Worm (Caenorhabditis elegans): ENCODE results near the gene rpn-13.
A peak's percentile ranks its signal among the peaks of the same experiment; 100 is the strongest.

rpn-13 gene

DNA sequence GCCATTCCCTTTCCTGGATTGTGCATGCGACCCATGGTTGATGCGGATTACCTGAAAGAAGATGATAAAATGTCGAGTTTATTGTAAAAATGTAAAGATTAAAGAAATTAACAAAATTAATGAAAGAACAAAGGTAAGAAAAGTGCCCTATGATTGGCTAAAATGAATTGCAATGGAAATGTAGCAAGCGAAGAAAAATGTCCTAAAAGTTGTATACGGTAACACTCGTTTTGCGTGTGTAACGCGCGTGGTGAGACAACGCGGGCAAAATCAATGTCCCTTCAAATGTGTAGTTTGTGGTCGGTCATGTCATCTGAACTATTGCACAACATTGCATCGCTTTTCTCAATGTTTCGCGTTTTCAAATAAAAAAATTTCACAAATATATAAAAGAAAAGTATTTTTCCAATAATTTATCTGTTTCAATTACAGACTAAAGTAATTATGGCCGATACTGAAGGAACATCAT is 33.3 kb upstream of the rpn-13 start, which contains the start of the genes rps-13 and nfx-1:
Gene rps-13, minus strand, starts transcription at position 51 of the 469 bp plus-strand sequence.
Gene nfx-1, plus strand, starts transcription at position 433 of the 469 bp plus-strand sequence.
- TF ChIP-seq F13C5.2 (tag; optimal IDR thresholded peaks at IDR 0.05) (peak; percentile 24), aly-1 (tag; optimal IDR thresholded peaks at IDR 0.05) (no peak)

ce11 chrIII:6373850-6374474 is 32.2 kb upstream of the rpn-13 start:
- no peak for TF ChIP-seq hmg-4 (GFP tag; optimal IDR thresholded peaks at IDR 0.05)
- no peak for TF ChIP-seq F13C5.2 (tag; optimal IDR thresholded peaks at IDR 0.05)

DNA sequence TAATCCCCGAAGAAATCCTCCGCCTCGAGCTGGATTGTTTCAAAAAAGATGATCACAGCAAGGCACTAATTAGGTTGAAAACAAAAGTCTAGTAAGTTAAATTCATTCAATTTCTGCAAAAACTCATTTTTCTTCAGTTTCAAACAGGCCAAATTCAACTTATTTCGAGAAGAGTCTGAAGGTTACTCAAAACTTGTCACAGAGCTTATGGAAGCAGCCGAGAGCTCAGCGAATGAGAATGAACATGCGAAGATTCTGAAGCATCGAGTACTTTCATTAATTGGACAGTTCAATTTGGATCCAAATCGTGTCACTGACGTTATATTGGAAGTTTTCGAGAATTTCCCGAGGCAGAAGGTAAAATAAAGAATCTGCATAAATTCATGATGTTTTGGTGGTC is 26.8 kb upstream of the rpn-13 start:
- TF ChIP-seq tbx-37 (GFP tag; conservative IDR thresholded peaks at IDR 0.05), result no peak
- TF ChIP-seq hnd-1 (tag; optimal IDR thresholded peaks at IDR 0.05), result no peak
- TF ChIP-seq aly-1 (tag; optimal IDR thresholded peaks at IDR 0.05), result no peak
- no peak for TF ChIP-seq B0310.2 (tag; optimal IDR thresholded peaks at IDR 0.05)
- TF ChIP-seq scrt-1 (GFP tag; IDR thresholded peaks at IDR 0.05), result no peak
- TF ChIP-seq tra-4 (tag; optimal IDR thresholded peaks at IDR 0.05), result no peak
- no peak for TF ChIP-seq pes-1 (GFP tag; IDR thresholded peaks at IDR 0.05)
- TF ChIP-seq ama-1 (optimal IDR thresholded peaks at IDR 0.05), result no peak
- TF ChIP-seq hmbx-1 (tag; optimal IDR thresholded peaks at IDR 0.05), result no peak
- TF ChIP-seq ets-7 (tag; optimal IDR thresholded peaks at IDR 0.05), result no peak
- TF ChIP-seq tbx-11 (GFP tag; IDR thresholded peaks at IDR 0.05), result no peak
- TF ChIP-seq hmg-4 (GFP tag; optimal IDR thresholded peaks at IDR 0.05), result no peak
- no peak for TF ChIP-seq flt-1 (GFP tag; IDR thresholded peaks at IDR 0.05)
- TF ChIP-seq sea-1 (GFP tag; conservative IDR thresholded peaks at IDR 0.05), result no peak
- no peak for TF ChIP-seq ceh-13 (GFP tag; optimal IDR thresholded peaks at IDR 0.05)

- TF ChIP-seq tbx-11 (GFP tag; IDR thresholded peaks at IDR 0.05) (no peak), scrt-1 (GFP tag; IDR thresholded peaks at IDR 0.05) (no peak), sea-1 (GFP tag; conservative IDR thresholded peaks at IDR 0.05) (no peak)
These were observed 26.0 kb upstream of the rpn-13 start, which contains the start of the genes C56G2.15 and thoc-2 for ce11 chrIII:6367712-6368111. C56G2.15 (minus strand) TSS chrIII:6367899. thoc-2 (plus strand) TSS chrIII:6368042.

DNA sequence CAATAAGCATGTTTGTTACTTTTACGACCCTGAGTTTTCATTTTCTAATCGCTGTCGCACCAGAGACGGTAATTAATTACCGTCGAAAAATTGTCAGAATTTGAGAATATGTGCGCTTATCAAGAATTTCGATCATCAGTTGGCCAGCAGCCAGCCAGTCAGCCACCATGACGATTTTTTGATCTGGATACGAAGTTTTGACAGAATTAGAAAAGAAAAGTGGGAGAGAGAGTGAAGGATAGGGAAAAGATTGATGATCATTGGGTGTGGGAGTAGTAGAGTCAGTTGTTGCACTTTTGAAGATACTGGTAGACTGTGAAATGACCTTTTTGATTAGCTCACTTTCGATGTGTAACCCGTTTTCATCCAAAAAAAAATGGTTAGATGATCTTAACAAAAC is 22.7 kb upstream of the rpn-13 start:
- TF ChIP-seq sea-1 (GFP tag; conservative IDR thresholded peaks at IDR 0.05), result no peak
- TF ChIP-seq tra-4 (tag; optimal IDR thresholded peaks at IDR 0.05), result no peak
- TF ChIP-seq ceh-13 (GFP tag; optimal IDR thresholded peaks at IDR 0.05), result no peak
- TF ChIP-seq ama-1 (optimal IDR thresholded peaks at IDR 0.05), result no peak
- TF ChIP-seq tbx-37 (GFP tag; conservative IDR thresholded peaks at IDR 0.05), result no peak
- TF ChIP-seq hmg-4 (GFP tag; optimal IDR thresholded peaks at IDR 0.05), result no peak
- no peak for TF ChIP-seq B0310.2 (tag; optimal IDR thresholded peaks at IDR 0.05)
- no peak for TF ChIP-seq flt-1 (GFP tag; IDR thresholded peaks at IDR 0.05)
- TF ChIP-seq hnd-1 (tag; optimal IDR thresholded peaks at IDR 0.05), result no peak
- TF ChIP-seq aly-1 (tag; optimal IDR thresholded peaks at IDR 0.05), result no peak
- no peak for TF ChIP-seq tbx-11 (GFP tag; IDR thresholded peaks at IDR 0.05)
- no peak for TF ChIP-seq scrt-1 (GFP tag; IDR thresholded peaks at IDR 0.05)
- TF ChIP-seq ets-7 (tag; optimal IDR thresholded peaks at IDR 0.05), result no peak
- no peak for TF ChIP-seq pes-1 (GFP tag; IDR thresholded peaks at IDR 0.05)
- TF ChIP-seq ceh-36 (tag; optimal IDR thresholded peaks at IDR 0.05), result no peak
- TF ChIP-seq hmbx-1 (tag; optimal IDR thresholded peaks at IDR 0.05), result no peak
- no peak for TF ChIP-seq F13C5.2 (tag; optimal IDR thresholded peaks at IDR 0.05)

DNA sequence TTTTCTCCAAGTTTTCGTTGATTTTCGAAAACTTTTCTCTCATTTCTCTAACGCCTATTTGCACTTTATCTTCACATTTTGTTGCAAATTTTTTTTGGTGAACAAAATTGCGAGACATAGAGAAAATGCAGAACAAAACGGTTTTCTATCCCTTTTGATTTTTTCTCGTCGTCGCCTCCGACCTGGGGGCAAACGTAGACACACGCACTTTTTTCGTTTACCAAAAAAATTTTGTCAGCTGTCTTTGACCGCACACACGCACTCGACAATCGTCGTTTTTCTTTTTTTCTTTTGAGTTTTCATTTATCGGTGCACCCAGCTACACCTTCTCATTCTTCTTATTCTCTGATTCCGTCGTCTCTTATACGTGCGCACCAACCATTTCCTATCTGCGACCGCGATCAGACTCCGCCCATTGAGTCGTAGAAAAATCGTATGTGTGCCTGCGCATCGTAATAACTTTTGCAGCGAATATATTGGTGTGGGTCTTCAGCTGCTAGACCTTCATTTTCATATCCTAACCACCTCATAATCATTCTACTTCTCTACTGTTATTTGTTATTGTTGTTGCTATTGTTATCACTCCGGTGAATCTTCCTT is 20.7 kb upstream of the rpn-13 start:
- no peak for TF ChIP-seq ets-7 (tag; optimal IDR thresholded peaks at IDR 0.05)
- no peak for TF ChIP-seq B0310.2 (tag; optimal IDR thresholded peaks at IDR 0.05)
- TF ChIP-seq ceh-36 (tag; optimal IDR thresholded peaks at IDR 0.05), result no peak
- TF ChIP-seq tra-4 (tag; optimal IDR thresholded peaks at IDR 0.05), result no peak
- no peak for TF ChIP-seq hmg-4 (GFP tag; optimal IDR thresholded peaks at IDR 0.05)
- no peak for TF ChIP-seq scrt-1 (GFP tag; IDR thresholded peaks at IDR 0.05)
- no peak for TF ChIP-seq aly-1 (tag; optimal IDR thresholded peaks at IDR 0.05)
- TF ChIP-seq ceh-13 (GFP tag; optimal IDR thresholded peaks at IDR 0.05), result no peak
- TF ChIP-seq hmbx-1 (tag; optimal IDR thresholded peaks at IDR 0.05), result no peak
- TF ChIP-seq flt-1 (GFP tag; IDR thresholded peaks at IDR 0.05), result no peak
- TF ChIP-seq tbx-11 (GFP tag; IDR thresholded peaks at IDR 0.05), result no peak
- no peak for TF ChIP-seq tbx-37 (GFP tag; conservative IDR thresholded peaks at IDR 0.05)
- no peak for TF ChIP-seq pes-1 (GFP tag; IDR thresholded peaks at IDR 0.05)
- TF ChIP-seq ama-1 (optimal IDR thresholded peaks at IDR 0.05), result no peak
- TF ChIP-seq hnd-1 (tag; optimal IDR thresholded peaks at IDR 0.05), result no peak

DNA sequence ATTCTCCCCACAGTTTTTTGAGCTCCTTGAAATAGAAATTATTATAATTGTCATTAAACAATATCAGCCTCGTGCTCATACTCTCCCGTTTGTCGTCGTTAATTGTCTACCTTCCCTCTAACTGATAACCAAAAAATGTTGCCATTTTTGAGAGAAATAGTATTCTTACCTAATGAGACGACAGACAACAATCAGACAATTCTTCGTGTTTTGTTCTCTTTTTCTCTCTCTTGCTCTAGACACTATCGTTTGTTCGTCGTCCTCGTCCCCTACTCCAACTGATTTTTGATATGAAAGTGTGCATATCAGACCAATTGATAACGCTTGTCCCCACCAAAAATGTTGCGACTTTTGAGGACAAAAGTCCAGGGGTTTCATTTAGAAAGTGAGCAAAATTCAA is 19.8 kb upstream of the rpn-13 start:
- TF ChIP-seq tbx-37 (GFP tag; conservative IDR thresholded peaks at IDR 0.05), result no peak
- no peak for TF ChIP-seq sea-1 (GFP tag; conservative IDR thresholded peaks at IDR 0.05)
- no peak for TF ChIP-seq F13C5.2 (tag; optimal IDR thresholded peaks at IDR 0.05)
- TF ChIP-seq scrt-1 (GFP tag; IDR thresholded peaks at IDR 0.05), result no peak
- TF ChIP-seq hmbx-1 (tag; optimal IDR thresholded peaks at IDR 0.05), result no peak
- TF ChIP-seq hmg-4 (GFP tag; optimal IDR thresholded peaks at IDR 0.05), result no peak
- no peak for TF ChIP-seq ceh-36 (tag; optimal IDR thresholded peaks at IDR 0.05)
- TF ChIP-seq aly-1 (tag; optimal IDR thresholded peaks at IDR 0.05), result no peak
- no peak for TF ChIP-seq ama-1 (optimal IDR thresholded peaks at IDR 0.05)
- no peak for TF ChIP-seq tra-4 (tag; optimal IDR thresholded peaks at IDR 0.05)
- TF ChIP-seq B0310.2 (tag; optimal IDR thresholded peaks at IDR 0.05), result no peak
- no peak for TF ChIP-seq ets-7 (tag; optimal IDR thresholded peaks at IDR 0.05)
- no peak for TF ChIP-seq tbx-11 (GFP tag; IDR thresholded peaks at IDR 0.05)
- TF ChIP-seq ceh-13 (GFP tag; optimal IDR thresholded peaks at IDR 0.05), result no peak
- no peak for TF ChIP-seq flt-1 (GFP tag; IDR thresholded peaks at IDR 0.05)
- TF ChIP-seq pes-1 (GFP tag; IDR thresholded peaks at IDR 0.05), result no peak

Data from whole organism, early embryonic.